Fruit fly (Drosophila melanogaster) whole organism, embryonic: ENCODE data around the gene Neu2.
A peak's percentile ranks its signal among the peaks of the same experiment; 100 is the strongest.

Experiments used
- Atf3 ChIP-seq: fragments of 200-800 bp; sonication (Bioruptor generic); optimal IDR thresholded peaks from 3 replicates; lab custom pipeline; 2016; ENCODE audit warnings: missing biosample characterization, missing genetic modification characterization
- B-H1 ChIP-seq: fragments of 200-800 bp; sonication (Bioruptor generic); IDR thresholded peaks from 3 replicates; pipeline ENCODE4 v1.3.6; 2022; ENCODE audit warnings: missing biosample characterization, missing genetic modification characterization
- Blimp-1 ChIP-seq: fragments of 200-800 bp; sonication (Bioruptor generic); optimal IDR thresholded peaks from 3 replicates; lab custom pipeline; 2018; ENCODE audit warnings: missing biosample characterization, missing genetic modification characterization, mild to moderate bottlenecking, moderate library complexity, missing genetic modification reagents
- Bteb2 ChIP-seq: fragments of 200-800 bp; sonication (Bioruptor generic); optimal IDR thresholded peaks from 2 replicates; lab custom pipeline; 2016; ENCODE audit warnings: missing biosample characterization, missing genetic modification characterization
- CG10321 ChIP-seq: fragments of 200-800 bp; sonication (Bioruptor generic); IDR thresholded peaks from 2 replicates; pipeline ENCODE4 v1.3.6; 2022; ENCODE audit warnings: missing biosample characterization, missing genetic modification characterization
- CG11247 ChIP-seq: fragments of 200-800 bp; sonication (Bioruptor generic); IDR thresholded peaks from 2 replicates; pipeline ENCODE4 v1.3.6; 2022; ENCODE audit warnings: missing biosample characterization, missing genetic modification characterization
- CG11723 ChIP-seq: fragments of 200-800 bp; sonication (Bioruptor generic); optimal IDR thresholded peaks from 2 replicates; lab custom pipeline; 2017; ENCODE audit warnings: missing biosample characterization, mild to moderate bottlenecking, missing genetic modification characterization
- CG12299 ChIP-seq: fragments of 200-800 bp; sonication (Bioruptor generic); optimal IDR thresholded peaks from 2 replicates; lab custom pipeline; 2018; ENCODE audit warnings: missing biosample characterization, mild to moderate bottlenecking, missing genetic modification characterization
- CG1602 ChIP-seq: fragments of 200-800 bp; sonication (Bioruptor generic); optimal IDR thresholded peaks from 3 replicates; lab custom pipeline; 2016; ENCODE audit warnings: missing biosample characterization, missing genetic modification characterization
- CG17186 ChIP-seq: fragments of 200-800 bp; sonication (Bioruptor generic); optimal IDR thresholded peaks from 3 replicates; lab custom pipeline; 2017; ENCODE audit warnings: missing biosample characterization, missing genetic modification reagents, missing genetic modification characterization
- CG17385 ChIP-seq: fragments of 200-800 bp; sonication (Bioruptor generic); optimal IDR thresholded peaks from 3 replicates; lab custom pipeline; 2018; ENCODE audit warnings: missing biosample characterization, mild to moderate bottlenecking, missing genetic modification characterization
- CG17802 ChIP-seq: fragments of 200-800 bp; sonication (Bioruptor generic); optimal IDR thresholded peaks from 2 replicates; lab custom pipeline; 2018; ENCODE audit warnings: missing biosample characterization, mild to moderate bottlenecking, missing genetic modification characterization, moderate library complexity
- CG1792 ChIP-seq: fragments of 200-800 bp; sonication (Bioruptor generic); optimal IDR thresholded peaks from 2 replicates; lab custom pipeline; 2016; ENCODE audit warnings: missing biosample characterization, missing genetic modification characterization
- CG18764 ChIP-seq: fragments of 200-800 bp; sonication (Bioruptor generic); optimal IDR thresholded peaks from 3 replicates; lab custom pipeline; 2016; ENCODE audit warnings: missing biosample characterization, missing genetic modification characterization
- CG33557 ChIP-seq: fragments of 200-800 bp; sonication (Bioruptor generic); optimal IDR thresholded peaks from 2 replicates; lab custom pipeline; 2019; ENCODE audit warnings: missing biosample characterization, mild to moderate bottlenecking, missing genetic modification characterization, moderate library complexity
- CG4424 ChIP-seq: fragments of 200-800 bp; sonication (Bioruptor generic); optimal IDR thresholded peaks from 3 replicates; lab custom pipeline; 2016; ENCODE audit warnings: missing biosample characterization, missing genetic modification characterization
- CG4820 ChIP-seq: fragments of 200-800 bp; sonication (Bioruptor generic); optimal IDR thresholded peaks from 3 replicates; lab custom pipeline; 2016; ENCODE audit warnings: missing biosample characterization, missing genetic modification characterization
- CG6683 ChIP-seq: fragments of 200-800 bp; sonication (Bioruptor generic); optimal IDR thresholded peaks from 2 replicates; lab custom pipeline; 2017; ENCODE audit warnings: missing biosample characterization, mild to moderate bottlenecking, missing genetic modification characterization, missing genetic modification reagents
- CG7357 ChIP-seq: fragments of 200-800 bp; sonication (Bioruptor generic); IDR thresholded peaks from 3 replicates; pipeline ENCODE4 v1.3.6; 2022; ENCODE audit warnings: missing biosample characterization, missing genetic modification characterization
- CG9215 ChIP-seq: fragments of 200-800 bp; sonication (Bioruptor generic); IDR thresholded peaks from 2 replicates; pipeline ENCODE4 v1.3.6; 2022; ENCODE audit warnings: missing biosample characterization, missing genetic modification characterization
- CG9437 ChIP-seq: fragments of 200-800 bp; sonication (Bioruptor generic); optimal IDR thresholded peaks from 2 replicates; lab custom pipeline; 2018; ENCODE audit warnings: missing biosample characterization, mild to moderate bottlenecking, missing genetic modification characterization
- Dbx ChIP-seq: fragments of 200-800 bp; sonication (Bioruptor generic); IDR thresholded peaks from 3 replicates; pipeline ENCODE4 v1.3.6; 2022; ENCODE audit warnings: missing biosample characterization, missing genetic modification characterization
- Doc3 ChIP-seq: fragments of 200-800 bp; sonication (Bioruptor generic); IDR thresholded peaks from 3 replicates; pipeline ENCODE4 v1.3.6; 2022; ENCODE audit warnings: missing biosample characterization, missing genetic modification characterization; ENCODE audit not compliant: partially characterized antibody
- E2f2 ChIP-seq: fragments of 200-800 bp; sonication (Bioruptor generic); IDR thresholded peaks from 2 replicates; pipeline ENCODE4 v1.3.6; 2022; ENCODE audit warnings: missing biosample characterization, missing genetic modification characterization
- Lhr ChIP-seq: fragments of 200-800 bp; sonication (Bioruptor generic); optimal IDR thresholded peaks from 3 replicates; lab custom pipeline; 2017; ENCODE audit warnings: mild to moderate bottlenecking, missing biosample characterization, missing genetic modification reagents, missing genetic modification characterization
- NfI ChIP-seq: fragments of 200-800 bp; sonication (Bioruptor generic); optimal IDR thresholded peaks from 3 replicates; lab custom pipeline; 2018; ENCODE audit warnings: missing biosample characterization, mild to moderate bottlenecking, missing genetic modification characterization, moderate library complexity
- Oaz ChIP-seq: fragments of 200-800 bp; sonication (Bioruptor generic); IDR thresholded peaks from 2 replicates; pipeline ENCODE4 v1.3.6; 2022; ENCODE audit warnings: missing biosample characterization, missing genetic modification characterization
- PHDP ChIP-seq: fragments of 200-800 bp; sonication (Bioruptor generic); optimal IDR thresholded peaks from 3 replicates; lab custom pipeline; 2018; ENCODE audit warnings: missing biosample characterization, mild to moderate bottlenecking, missing genetic modification characterization, moderate library complexity
- Sox100B ChIP-seq: fragments of 200-800 bp; sonication (Bioruptor generic); optimal IDR thresholded peaks from 3 replicates; lab custom pipeline; 2018; ENCODE audit warnings: missing biosample characterization, mild to moderate bottlenecking, missing genetic modification characterization
- TFAM ChIP-seq: fragments of 200-800 bp; sonication (Bioruptor generic); optimal IDR thresholded peaks from 2 replicates; lab custom pipeline; 2017; ENCODE audit warnings: missing biosample characterization, missing genetic modification characterization, inconsistent platforms
- Usf ChIP-seq: fragments of 200-800 bp; sonication (Bioruptor generic); optimal IDR thresholded peaks from 2 replicates; lab custom pipeline; 2017; ENCODE audit warnings: missing genotype, missing biosample characterization, missing genetic modification characterization
- abd-A ChIP-seq: fragments of 200-800 bp; sonication (Bioruptor generic); optimal IDR thresholded peaks from 3 replicates; lab custom pipeline; 2019; ENCODE audit warnings: missing biosample characterization, mild to moderate bottlenecking, missing genetic modification characterization, moderate library complexity
- bcd ChIP-seq: fragments of 200-800 bp; sonication (Bioruptor generic); optimal IDR thresholded peaks from 2 replicates; lab custom pipeline; 2017; ENCODE audit warnings: missing biosample characterization, mild to moderate bottlenecking, missing genetic modification characterization
- btn ChIP-seq: fragments of 200-800 bp; sonication (Bioruptor generic); optimal IDR thresholded peaks from 2 replicates; lab custom pipeline; 2016; ENCODE audit warnings: missing biosample characterization, missing genetic modification characterization
- crol ChIP-seq: fragments of 200-800 bp; sonication (Bioruptor generic); IDR thresholded peaks from 2 replicates; pipeline ENCODE4 v1.3.6; 2022; ENCODE audit warnings: missing biosample characterization, missing genetic modification characterization
- cwo ChIP-seq: fragments of 200-800 bp; sonication (Bioruptor generic); optimal IDR thresholded peaks from 3 replicates; lab custom pipeline; 2017; ENCODE audit warnings: missing biosample characterization, missing genetic modification characterization, mild to moderate bottlenecking, moderate library complexity, missing genetic modification reagents
- dpn ChIP-seq, 2 experiments: fragments of 200-800 bp; sonication (Bioruptor generic); optimal IDR thresholded peaks; 3 replicates each; lab custom pipeline; 2016; ENCODE audit warnings: missing biosample characterization in 2 of 2, missing genetic modification characterization in 2 of 2
- fd102C ChIP-seq: fragments of 200-800 bp; sonication (Bioruptor generic); optimal IDR thresholded peaks from 2 replicates; lab custom pipeline; 2018; ENCODE audit warnings: missing biosample characterization, mild to moderate bottlenecking, missing genetic modification characterization, moderate library complexity
- hbn ChIP-seq: fragments of 200-800 bp; sonication (Bioruptor generic); IDR thresholded peaks from 2 replicates; pipeline ENCODE4 v1.3.6; 2022; ENCODE audit warnings: missing biosample characterization, missing genetic modification characterization; ENCODE audit not compliant: partially characterized antibody
- hkb ChIP-seq, 2 experiments: fragments of 200-800 bp in 1 of 2; fragments of >200 bp in 1 of 2; sonication (Bioruptor generic) in 1 of 2; IDR thresholded peaks in 1 of 2; optimal IDR thresholded peaks in 1 of 2; 2 replicates each; pipeline versions ENCODE4 v1.3.6 to Lab custom; 2017 to 2022; ENCODE audit warnings: missing biosample characterization in 1 of 2, missing genetic modification characterization in 1 of 2
- ind ChIP-seq: fragments of 200-800 bp; sonication (Bioruptor generic); optimal IDR thresholded peaks from 3 replicates; lab custom pipeline; 2016; ENCODE audit warnings: missing biosample characterization, missing genetic modification characterization
- knrl ChIP-seq: fragments of 200-800 bp; sonication (Bioruptor generic); IDR thresholded peaks from 3 replicates; pipeline ENCODE4 v1.3.6; 2022; ENCODE audit warnings: missing biosample characterization, missing genetic modification characterization; ENCODE audit not compliant: partially characterized antibody
- prd ChIP-seq, 3 experiments: fragments of >200 bp in 2 of 3; fragments of 200-800 bp in 1 of 3; sonication (Bioruptor generic) in 1 of 3; optimal IDR thresholded peaks in 2 of 3; IDR thresholded peaks in 1 of 3; 2 replicates in 2 of 3; 3 replicates in 1 of 3; pipeline versions ENCODE4 v1.3.6 to Lab custom; 2017 to 2022; ENCODE audit warnings: missing biosample characterization in 1 of 3, missing genetic modification characterization in 1 of 3
- pros ChIP-seq: fragments of 200-800 bp; sonication (Bioruptor generic); optimal IDR thresholded peaks from 3 replicates; lab custom pipeline; 2019; ENCODE audit warnings: missing biosample characterization, mild to moderate bottlenecking, missing genetic modification characterization, moderate library complexity
- ranshi ChIP-seq: fragments of 200-800 bp; sonication (Bioruptor generic); IDR thresholded peaks from 2 replicates; pipeline ENCODE4 v1.3.6; 2022; ENCODE audit warnings: missing biosample characterization, missing genetic modification characterization
- sens-2 ChIP-seq: fragments of 200-800 bp; sonication (Bioruptor generic); IDR thresholded peaks from 2 replicates; pipeline ENCODE4 v1.3.6; 2022; ENCODE audit warnings: missing biosample characterization, missing genetic modification characterization
- toy ChIP-seq: fragments of 200-800 bp; sonication (Bioruptor generic); IDR thresholded peaks from 2 replicates; pipeline ENCODE4 v1.3.6; 2022; ENCODE audit warnings: missing biosample characterization, missing genetic modification characterization
- wek ChIP-seq: fragments of 200-800 bp; sonication (Bioruptor generic); optimal IDR thresholded peaks from 3 replicates; lab custom pipeline; 2018; ENCODE audit warnings: missing biosample characterization, mild to moderate bottlenecking, missing genetic modification characterization, moderate library complexity
- wor ChIP-seq: fragments of 200-800 bp; sonication (Bioruptor generic); IDR thresholded peaks from 2 replicates; pipeline ENCODE4 v1.3.6; 2022; ENCODE audit warnings: missing biosample characterization, missing genetic modification characterization
- z ChIP-seq: fragments of 200-800 bp; sonication (Bioruptor generic); IDR thresholded peaks from 3 replicates; pipeline ENCODE4 v1.3.6; 2022; ENCODE audit warnings: missing biosample characterization, missing genetic modification characterization

Gene Neu2

DNA sequence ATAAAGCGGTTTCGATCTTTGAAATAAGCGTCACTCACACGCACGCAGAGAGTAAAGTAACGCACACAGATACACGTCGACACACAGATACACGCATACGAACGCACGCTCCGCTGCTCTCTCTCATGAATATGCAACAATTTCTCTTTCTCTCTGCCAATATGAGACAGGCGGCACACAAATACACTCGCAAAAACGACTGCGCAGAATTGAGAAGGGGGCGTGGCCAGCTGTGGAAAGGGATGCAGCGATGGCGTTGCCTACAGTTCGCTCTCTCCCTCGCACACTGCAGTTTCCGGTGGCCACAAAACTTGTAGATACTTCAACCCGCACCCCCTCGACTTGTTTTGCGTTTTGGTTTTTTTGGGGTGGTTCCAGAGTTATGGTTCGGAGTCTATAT is 10.8 kb downstream of the Neu2 start (continued):
- TF ChIP-seq CG1792 (no peak), Bteb2 (GFP tag; lab: Kevin White, UChicago) (no peak), CG11723 (GFP tag; lab: Kevin White, UChicago) (peak; percentile 48), CG10321 (peak; percentile 92), CG17186 (GFP tag; lab: Kevin White, UChicago) (peak; percentile 51), ind (GFP tag; lab: Kevin White, UChicago) (no peak), CG18764 (GFP tag; lab: Kevin White, UChicago) (no peak), Oaz (no peak), Sox100B (GFP tag; lab: Kevin White, UChicago) (peak; percentile 30), toy (GFP tag; lab: Robert Waterston, UW) (no peak), CG4820 (GFP tag; lab: Kevin White, UChicago) (no peak), sens-2 (GFP tag; lab: Robert Waterston, UW) (no peak), PHDP (no peak), btn (GFP tag; lab: Kevin White, UChicago) (no peak), TFAM (GFP tag; lab: Kevin White, UChicago) (peak; percentile 0), Usf (GFP tag; lab: Kevin White, UChicago) (no peak), CG12299 (tag; lab: Kevin White, UChicago) (no peak), CG4424 (GFP tag; lab: Kevin White, UChicago) (peak; percentile 18), Blimp-1 (no peak), crol (GFP tag; lab: Robert Waterston, UW) (peak; percentile 72), CG6683 (GFP tag; lab: Kevin White, UChicago) (no peak), Atf3 (GFP tag; lab: Kevin White, UChicago) (no peak), CG7357 (GFP tag; lab: Robert Waterston, UW) (no peak), Lhr (no peak), B-H1 (no peak), cwo (GFP tag; lab: Kevin White, UChicago) (no peak), CG17385 (GFP tag; lab: Kevin White, UChicago) (peak; percentile 53), ranshi (no peak), hkb (optimal IDR thresholded peaks at IDR 0.05; lab: Kevin White, UChicago) (no peak), hkb (GFP tag; IDR thresholded peaks at IDR 0.05; lab: Robert Waterston, UW) (peak; percentile 75), CG9437 (GFP tag; lab: Kevin White, UChicago) (peak; percentile 25), wek (GFP tag; lab: Kevin White, UChicago) (peak; percentile 65), Doc3 (GFP tag; lab: Robert Waterston, UW) (no peak), abd-A (no peak), wor (GFP tag; lab: Robert Waterston, UW) (no peak), dpn (GFP tag; optimal IDR thresholded peaks at IDR 0.05; lab: Kevin White, UChicago) (peak in 1 of 2 experiments; percentile 3), Dbx (GFP tag; lab: Robert Waterston, UW) (no peak), CG1602 (GFP tag; lab: Kevin White, UChicago) (no peak), NfI (GFP tag; lab: Kevin White, UChicago) (peak; percentile 64), CG11247 (GFP tag; lab: Robert Waterston, UW) (no peak), hbn (GFP tag; lab: Robert Waterston, UW) (no peak), z (peak; percentile 37; the same call in 1 of the 3 replicates), knrl (no peak), fd102C (GFP tag; lab: Kevin White, UChicago) (no peak), prd (optimal IDR thresholded peaks at IDR 0.05; lab: Kevin White, UChicago) (no peak), prd (GFP tag; IDR thresholded peaks at IDR 0.05; lab: Robert Waterston, UW) (peak; percentile 32; the same call in 1 of the 3 replicates), CG33557 (peak; percentile 9), pros (GFP tag; lab: Kevin White, UChicago) (no peak), E2f2 (GFP tag; lab: Robert Waterston, UW) (peak; percentile 18; the same call in 1 of the 2 replicates), CG9215 (GFP tag; lab: Robert Waterston, UW) (no peak), CG17802 (tag; lab: Kevin White, UChicago) (no peak), bcd (GFP tag; lab: Kevin White, UChicago) (peak; percentile 30)
